Fruit fly (Drosophila melanogaster): Measurements from ENCODE around the gene RhoGAP68F.
A peak's percentile ranks its signal among the peaks of the same experiment; 100 is the strongest.

Gene RhoGAP68F

dm6 chr3L:12131918-12132317 is 6.8 kb upstream of the RhoGAP68F start, which contains the start of gene DEF8 (continued):
- no peak for TF ChIP-seq Doc2 (GFP tag; IDR thresholded peaks at IDR 0.05)
- TF ChIP-seq CG11247 (GFP tag; IDR thresholded peaks at IDR 0.05) = peak; percentile 62
- TF ChIP-seq CG9817 (tag; optimal IDR thresholded peaks at IDR 0.05) = peak; percentile 62
- TF ChIP-seq tin (GFP tag; optimal IDR thresholded peaks at IDR 0.05) = peak; percentile 85
- peak; percentile 60; the same call in 1 of the 3 replicates for TF ChIP-seq CG11560 (tag; IDR thresholded peaks at IDR 0.05)
- peak; percentile 49; the same call in 1 of the 4 replicates for TF ChIP-seq Dll (GFP tag; IDR thresholded peaks at IDR 0.05; ENCODE audit: partially characterized antibody)
- TF ChIP-seq Hmr (GFP tag; optimal IDR thresholded peaks at IDR 0.05) = no peak
- TF ChIP-seq CG4820 (GFP tag; optimal IDR thresholded peaks at IDR 0.05) = peak; percentile 71

dm6 chr3L:12136630-12137029 is 2.0 kb upstream of the RhoGAP68F start, which contains the start of the genes CG5645 and Atg12:
TSS of gene CG5645 (minus strand) at chr3L:12136706.
TSS of gene Atg12 (plus strand) at chr3L:12136967.
- TF ChIP-seq Antp (GFP tag; optimal IDR thresholded peaks at IDR 0.05) (no peak), CG15696 (tag; optimal IDR thresholded peaks at IDR 0.05) (peak; percentile 62), CG1024 (GFP tag; IDR thresholded peaks at IDR 0.05) (peak; percentile 35; the same call in 1 of the 2 replicates), CG12299 (tag; optimal IDR thresholded peaks at IDR 0.05) (peak; percentile 60), Dip2 (GFP tag; IDR thresholded peaks at IDR 0.05) (no peak), ttk (GFP tag; IDR thresholded peaks at IDR 0.05) (0 out of 2 replicates have a peak, but pooled peaks have one; percentile 10), Max (GFP tag; optimal IDR thresholded peaks at IDR 0.05) (peak; percentile 74), bcd (GFP tag; optimal IDR thresholded peaks at IDR 0.05) (peak; percentile 39), CG8290 (GFP tag; optimal IDR thresholded peaks at IDR 0.05) (no peak), CG8290 (tag; optimal IDR thresholded peaks at IDR 0.05) (no peak), CG4404 (GFP tag; IDR thresholded peaks at IDR 0.05) (no peak), sim (GFP tag; IDR thresholded peaks at IDR 0.05) (no peak), Meics (GFP tag; optimal IDR thresholded peaks at IDR 0.05) (peak; percentile 58), CG3163 (GFP tag; optimal IDR thresholded peaks at IDR 0.05) (no peak), da (GFP tag; optimal IDR thresholded peaks at IDR 0.05) (no peak), crp (GFP tag; optimal IDR thresholded peaks at IDR 0.05) (peak in 1 of 2 experiments; percentile 2), grn (GFP tag; optimal IDR thresholded peaks at IDR 0.05) (no peak), CG7987 (GFP tag; optimal IDR thresholded peaks at IDR 0.05) (peak; percentile 46), ara (GFP tag; IDR thresholded peaks at IDR 0.05) (no peak; the same call in 1 of the 2 replicates), dysf (GFP tag; IDR thresholded peaks at IDR 0.05) (peak; percentile 34; the same call in 1 of the 3 replicates), trem (tag; optimal IDR thresholded peaks at IDR 0.05) (peak; percentile 62), D (optimal IDR thresholded peaks at IDR 0.05) (no peak), D (GFP tag; optimal IDR thresholded peaks at IDR 0.05) (peak; percentile 20), CG31388 (GFP tag; optimal IDR thresholded peaks at IDR 0.05) (peak; percentile 14), Hr3 (GFP tag; optimal IDR thresholded peaks at IDR 0.05) (peak; percentile 8), CG18262 (tag; optimal IDR thresholded peaks at IDR 0.05) (peak; percentile 63), CG14014 (GFP tag; IDR thresholded peaks at IDR 0.05) (peak; percentile 25; the same call in 1 of the 2 replicates), CG13775 (GFP tag; optimal IDR thresholded peaks at IDR 0.05) (peak; percentile 27), CG14860 (GFP tag; IDR thresholded peaks at IDR 0.05; ENCODE audit: partially characterized antibody) (peak; percentile 80), rib (GFP tag; IDR thresholded peaks at IDR 0.05) (no peak), pzg (GFP tag; optimal IDR thresholded peaks at IDR 0.05) (peak; percentile 40), sens-2 (GFP tag; IDR thresholded peaks at IDR 0.05) (no peak), gcm2 (GFP tag; optimal IDR thresholded peaks at IDR 0.05) (no peak), Blimp-1 (GFP tag; optimal IDR thresholded peaks at IDR 0.05) (peak; percentile 65), CG4820 (GFP tag; optimal IDR thresholded peaks at IDR 0.05) (peak; percentile 60), ash1 (GFP tag; optimal IDR thresholded peaks at IDR 0.05) (no peak), chif (GFP tag; optimal IDR thresholded peaks at IDR 0.05) (peak in 1 of 2 experiments; percentile 1), H2.0 (GFP tag; IDR thresholded peaks at IDR 0.05) (no peak), E2f2 (GFP tag; IDR thresholded peaks at IDR 0.05) (peak; percentile 41; the same call in 1 of the 2 replicates), gsb (GFP tag; IDR thresholded peaks at IDR 0.05) (no peak), Camta (GFP tag; optimal IDR thresholded peaks at IDR 0.05) (no peak), CG1832 (GFP tag; optimal IDR thresholded peaks at IDR 0.05) (no peak), Dp (GFP tag; optimal IDR thresholded peaks at IDR 0.05) (peak; percentile 2)

Measured in whole organism, embryonic.